Worm (Caenorhabditis elegans): Measurements from ENCODE around the gene srj-15.

ce11 chrV:1955246-1955645, 9.5 kb downstream of the srj-15 start:
- TF ChIP-seq cog-1 (tag; optimal IDR thresholded peaks at IDR 0.05) (no peak), klf-2 (GFP tag; conservative IDR thresholded peaks at IDR 0.05) (no peak), flt-1 (GFP tag; IDR thresholded peaks at IDR 0.05) (no peak), ztf-29 (GFP tag; IDR thresholded peaks at IDR 0.05) (no peak), ztf-23 (GFP tag; IDR thresholded peaks at IDR 0.05) (no peak), med-1 (GFP tag; optimal IDR thresholded peaks at IDR 0.05; ENCODE audit: insufficient read depth) (no peak), ref-1 (GFP tag; conservative IDR thresholded peaks at IDR 0.05) (no peak)
